Worm (Caenorhabditis elegans): Measurements from ENCODE around the gene nhr-130.

DNA sequence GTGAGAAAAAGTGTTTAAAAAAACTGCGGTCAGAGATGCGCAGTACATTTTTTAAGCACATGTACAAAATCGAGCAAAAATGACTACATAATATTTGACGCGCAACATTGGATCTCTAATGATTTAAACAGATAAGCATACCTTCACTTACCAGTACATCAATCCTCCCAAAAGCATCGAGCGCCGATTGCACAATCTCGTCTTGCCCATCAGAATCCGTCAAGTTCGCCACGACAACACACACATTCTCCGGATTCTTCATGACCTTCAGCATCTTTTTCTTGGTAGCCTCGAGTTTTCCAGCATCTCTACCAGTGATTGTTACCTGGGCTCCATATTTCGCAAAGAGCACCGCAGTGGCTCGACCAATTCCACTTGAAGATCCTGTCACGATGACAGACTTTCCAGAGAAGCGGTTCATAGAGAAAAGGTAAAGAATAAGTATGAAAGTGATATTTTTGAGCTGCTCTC, 19.7 kb upstream of the nhr-130 start, which contains the start of gene T01G6.10:
- TF ChIP-seq unc-62 (GFP tag; optimal IDR thresholded peaks at IDR 0.05) (no peak), elt-3 (tag; optimal IDR thresholded peaks at IDR 0.05) (no peak), nhr-2 (tag; optimal IDR thresholded peaks at IDR 0.05) (no peak), unc-120 (tag; optimal IDR thresholded peaks at IDR 0.05; ENCODE audit: poor library complexity, severe bottlenecking) (no peak)

Measured in whole organism, mixed stage, embryonic.